Fruit fly (Drosophila melanogaster) whole organism, embryonic: ENCODE results near the gene CG12522.

ENCODE experiments used
- Ada2b ChIP-seq: fragments of 200-800 bp; sonication (Bioruptor generic); IDR thresholded peaks from 2 replicates; pipeline ENCODE4 v1.3.6; 2022; ENCODE audit warnings: missing biosample characterization, missing genetic modification characterization
- Adf1 ChIP-seq: fragments of 200-800 bp; sonication (Bioruptor generic); IDR thresholded peaks from 2 replicates; pipeline ENCODE4 v1.3.6; 2022; ENCODE audit warnings: missing biosample characterization, missing genetic modification characterization
- Aef1 ChIP-seq: fragments of 200-800 bp; sonication (Bioruptor generic); IDR thresholded peaks from 3 replicates; pipeline ENCODE4 v1.3.6; 2022; ENCODE audit warnings: missing biosample characterization, missing genetic modification characterization
- CG10267 ChIP-seq: fragments of 200-800 bp; sonication (Bioruptor generic); optimal IDR thresholded peaks from 2 replicates; lab custom pipeline; 2018; ENCODE audit warnings: missing biosample characterization, mild to moderate bottlenecking, missing genetic modification characterization, moderate library complexity
- CG10321 ChIP-seq: fragments of 200-800 bp; sonication (Bioruptor generic); IDR thresholded peaks from 2 replicates; pipeline ENCODE4 v1.3.6; 2022; ENCODE audit warnings: missing biosample characterization, missing genetic modification characterization
- CG10431 ChIP-seq: fragments of 200-800 bp; sonication (Bioruptor generic); optimal IDR thresholded peaks from 3 replicates; lab custom pipeline; 2018; ENCODE audit warnings: missing biosample characterization, mild to moderate bottlenecking, missing genetic modification characterization
- CG11456 ChIP-seq: fragments of 200-800 bp; sonication (Bioruptor generic); IDR thresholded peaks from 3 replicates; pipeline ENCODE4 v1.3.6; 2022; ENCODE audit warnings: missing biosample characterization, missing genetic modification characterization
- CG12071 ChIP-seq: fragments of 200-800 bp; sonication (Bioruptor generic); optimal IDR thresholded peaks from 3 replicates; lab custom pipeline; 2018; ENCODE audit warnings: missing biosample characterization, mild to moderate bottlenecking, missing genetic modification characterization
- CG13296 ChIP-seq: fragments of 200-800 bp; sonication (Bioruptor generic); optimal IDR thresholded peaks from 3 replicates; lab custom pipeline; 2018; ENCODE audit warnings: missing biosample characterization, mild to moderate bottlenecking, missing genetic modification characterization
- CG13775 ChIP-seq: fragments of 200-800 bp; sonication (Bioruptor generic); optimal IDR thresholded peaks from 3 replicates; lab custom pipeline; 2017; ENCODE audit warnings: missing biosample characterization, mild to moderate bottlenecking, missing genetic modification characterization
- CG14710 ChIP-seq: fragments of 200-800 bp; sonication (Bioruptor generic); optimal IDR thresholded peaks from 3 replicates; lab custom pipeline; 2019; ENCODE audit warnings: missing biosample characterization, mild to moderate bottlenecking, missing genetic modification characterization, moderate library complexity
- CG15269 ChIP-seq: fragments of 200-800 bp; sonication (Bioruptor generic); optimal IDR thresholded peaks from 2 replicates; lab custom pipeline; 2018; ENCODE audit warnings: missing biosample characterization, mild to moderate bottlenecking, missing genetic modification characterization, moderate library complexity
- CG17385 ChIP-seq: fragments of 200-800 bp; sonication (Bioruptor generic); optimal IDR thresholded peaks from 3 replicates; lab custom pipeline; 2018; ENCODE audit warnings: missing biosample characterization, mild to moderate bottlenecking, missing genetic modification characterization
- CG17802 ChIP-seq: fragments of 200-800 bp; sonication (Bioruptor generic); optimal IDR thresholded peaks from 2 replicates; lab custom pipeline; 2018; ENCODE audit warnings: missing biosample characterization, mild to moderate bottlenecking, missing genetic modification characterization, moderate library complexity
- CG18619 ChIP-seq: fragments of 200-800 bp; sonication (Bioruptor generic); optimal IDR thresholded peaks from 3 replicates; lab custom pipeline; 2017; ENCODE audit warnings: missing biosample characterization, mild to moderate bottlenecking, missing genetic modification characterization
- CG2889 ChIP-seq: fragments of 200-800 bp; sonication (Bioruptor generic); IDR thresholded peaks from 3 replicates; pipeline ENCODE4 v1.3.6; 2022; ENCODE audit warnings: missing biosample characterization, missing genetic modification characterization
- CG30431 ChIP-seq: fragments of 200-800 bp; sonication (Bioruptor generic); optimal IDR thresholded peaks from 2 replicates; lab custom pipeline; 2017; ENCODE audit warnings: missing biosample characterization, missing genetic modification characterization
- CG8478 ChIP-seq: fragments of >200 bp; optimal IDR thresholded peaks from 2 replicates; lab custom pipeline; 2018
- CG9817 ChIP-seq: fragments of 200-800 bp; sonication (Bioruptor generic); optimal IDR thresholded peaks from 2 replicates; lab custom pipeline; 2018; ENCODE audit warnings: missing biosample characterization, mild to moderate bottlenecking, missing genetic modification characterization, moderate library complexity
- CG9876 ChIP-seq: fragments of 200-800 bp; sonication (Bioruptor generic); optimal IDR thresholded peaks from 2 replicates; lab custom pipeline; 2016; ENCODE audit warnings: missing biosample characterization, missing genetic modification characterization
- CG9932 ChIP-seq: fragments of 200-800 bp; sonication (Bioruptor generic); IDR thresholded peaks from 2 replicates; pipeline ENCODE4 v1.3.6; 2022; ENCODE audit warnings: missing biosample characterization, missing genetic modification characterization
- Dll ChIP-seq: fragments of 200-800 bp; sonication (Bioruptor generic); IDR thresholded peaks from 4 replicates; pipeline ENCODE4 v1.3.6; 2022; ENCODE audit warnings: missing biosample characterization, missing genetic modification characterization; ENCODE audit not compliant: partially characterized antibody
- Hr39 ChIP-seq: fragments of >200 bp; optimal IDR thresholded peaks from 2 replicates; lab custom pipeline; 2017
- Max ChIP-seq: fragments of 200-800 bp; sonication (Bioruptor generic); optimal IDR thresholded peaks from 2 replicates; lab custom pipeline; 2016; ENCODE audit warnings: missing biosample characterization, mild to moderate bottlenecking, missing genetic modification characterization
- Myb ChIP-seq: fragments of 200-800 bp; sonication (Bioruptor generic); optimal IDR thresholded peaks from 2 replicates; lab custom pipeline; 2016; ENCODE audit warnings: missing biosample characterization, missing genetic modification characterization
- Nf-YA ChIP-seq: fragments of 200-800 bp; sonication (Bioruptor generic); IDR thresholded peaks from 2 replicates; pipeline ENCODE4 v1.3.6; 2022; ENCODE audit warnings: missing biosample characterization, missing genetic modification characterization
- Ravus ChIP-seq: fragments of 200-800 bp; sonication (Bioruptor generic); IDR thresholded peaks from 2 replicates; pipeline ENCODE4 v1.3.6; 2022; ENCODE audit warnings: missing biosample characterization, missing genetic modification characterization
- Sin3A ChIP-seq: fragments of >200 bp; optimal IDR thresholded peaks from 2 replicates; lab custom pipeline; 2018
- Six4 ChIP-seq: fragments of 200-800 bp; sonication (Bioruptor generic); optimal IDR thresholded peaks from 2 replicates; lab custom pipeline; 2016; ENCODE audit warnings: missing biosample characterization, missing genetic modification characterization
- Stat92E ChIP-seq, 3 experiments: fragments of >200 bp in 2 of 3; fragments of 200-800 bp in 1 of 3; sonication (Bioruptor generic) in 1 of 3; optimal IDR thresholded peaks; 2 replicates each; lab custom pipeline; 2017 to 2019; ENCODE audit warnings: missing biosample characterization in 3 of 3, missing genetic modification characterization in 3 of 3, mild to moderate bottlenecking in 1 of 3, moderate library complexity in 1 of 3
- cg ChIP-seq: fragments of 200-800 bp; sonication (Bioruptor generic); optimal IDR thresholded peaks from 3 replicates; lab custom pipeline; 2019; ENCODE audit warnings: missing biosample characterization, mild to moderate bottlenecking, missing genetic modification characterization, moderate library complexity
- chn ChIP-seq: fragments of 200-800 bp; sonication (Bioruptor generic); optimal IDR thresholded peaks from 2 replicates; lab custom pipeline; 2016; ENCODE audit warnings: missing biosample characterization, missing genetic modification characterization
- fd96Cb ChIP-seq: fragments of 200-800 bp; sonication (Bioruptor generic); optimal IDR thresholded peaks from 2 replicates; lab custom pipeline; 2018; ENCODE audit warnings: missing biosample characterization, mild to moderate bottlenecking, missing genetic modification characterization, moderate library complexity
- gce ChIP-seq: fragments of 200-800 bp; sonication (Bioruptor generic); IDR thresholded peaks from 3 replicates; pipeline ENCODE4 v1.3.6; 2022; ENCODE audit warnings: missing biosample characterization, missing genetic modification characterization
- gfzf ChIP-seq: fragments of 200-800 bp; sonication (Bioruptor generic); optimal IDR thresholded peaks from 2 replicates; lab custom pipeline; 2016; ENCODE audit warnings: missing biosample characterization, mild to moderate bottlenecking, missing genetic modification characterization, moderate library complexity
- ind ChIP-seq: fragments of 200-800 bp; sonication (Bioruptor generic); optimal IDR thresholded peaks from 3 replicates; lab custom pipeline; 2016; ENCODE audit warnings: missing biosample characterization, missing genetic modification characterization
- kni ChIP-seq: fragments of 200-800 bp; sonication (Bioruptor generic); optimal IDR thresholded peaks from 3 replicates; lab custom pipeline; 2017; ENCODE audit warnings: mild to moderate bottlenecking, missing biosample characterization, missing genetic modification reagents, missing genetic modification characterization
- knrl ChIP-seq: fragments of 200-800 bp; sonication (Bioruptor generic); IDR thresholded peaks from 3 replicates; pipeline ENCODE4 v1.3.6; 2022; ENCODE audit warnings: missing biosample characterization, missing genetic modification characterization; ENCODE audit not compliant: partially characterized antibody
- lov ChIP-seq, 2 experiments: fragments of 200-800 bp in 1 of 2; fragments of >200 bp in 1 of 2; sonication (Bioruptor generic) in 1 of 2; IDR thresholded peaks in 1 of 2; optimal IDR thresholded peaks in 1 of 2; 2 replicates in 1 of 2; 3 replicates in 1 of 2; pipeline versions ENCODE4 v1.3.6 to Lab custom; 2017 to 2022; ENCODE audit warnings: missing biosample characterization in 1 of 2, missing genetic modification characterization in 1 of 2
- org-1 ChIP-seq: fragments of 200-800 bp; sonication (Bioruptor generic); optimal IDR thresholded peaks from 2 replicates; lab custom pipeline; 2017; ENCODE audit warnings: missing biosample characterization, missing genetic modification characterization
- pfk ChIP-seq: fragments of 200-800 bp; sonication (Bioruptor generic); optimal IDR thresholded peaks from 2 replicates; lab custom pipeline; 2018; ENCODE audit warnings: missing biosample characterization, mild to moderate bottlenecking, missing genetic modification characterization, moderate library complexity
- pnt ChIP-seq: fragments of 200-800 bp; sonication (Bioruptor generic); optimal IDR thresholded peaks from 3 replicates; lab custom pipeline; 2016; ENCODE audit warnings: missing biosample characterization, missing genetic modification characterization
- pzg ChIP-seq: fragments of 200-800 bp; sonication (Bioruptor generic); optimal IDR thresholded peaks from 3 replicates; lab custom pipeline; 2018; ENCODE audit warnings: missing biosample characterization, mild to moderate bottlenecking, missing genetic modification characterization, moderate library complexity
- sens ChIP-seq: fragments of 200-800 bp; sonication (Bioruptor generic); peaks from one replicate; lab custom pipeline; 2016; ENCODE audit warnings: missing biosample characterization, missing genetic modification characterization
- slp2 ChIP-seq: fragments of 200-800 bp; sonication (Bioruptor generic); optimal IDR thresholded peaks from 2 replicates; lab custom pipeline; 2016; ENCODE audit warnings: missing biosample characterization, missing genetic modification characterization
- stwl ChIP-seq: fragments of 200-800 bp; sonication (Bioruptor generic); optimal IDR thresholded peaks from 3 replicates; lab custom pipeline; 2018; ENCODE audit warnings: missing biosample characterization, mild to moderate bottlenecking, missing genetic modification characterization, moderate library complexity
- tgo ChIP-seq: fragments of 200-800 bp; sonication (Bioruptor generic); IDR thresholded peaks from 3 replicates; pipeline ENCODE4 v1.3.6; 2022; ENCODE audit warnings: missing biosample characterization, missing genetic modification characterization
- tio ChIP-seq: fragments of 200-800 bp; sonication (Bioruptor generic); optimal IDR thresholded peaks from 2 replicates; lab custom pipeline; 2017; ENCODE audit warnings: missing biosample characterization, missing genetic modification characterization, inconsistent platforms
- ttk ChIP-seq: fragments of 200-800 bp; sonication (Bioruptor generic); IDR thresholded peaks from 2 replicates; pipeline ENCODE4 v2.1.2; 2022; ENCODE audit warnings: missing biosample characterization, missing genetic modification characterization
- wek ChIP-seq: fragments of 200-800 bp; sonication (Bioruptor generic); optimal IDR thresholded peaks from 3 replicates; lab custom pipeline; 2018; ENCODE audit warnings: missing biosample characterization, mild to moderate bottlenecking, missing genetic modification characterization, moderate library complexity
- zf30C ChIP-seq: fragments of 200-800 bp; sonication (Bioruptor generic); optimal IDR thresholded peaks from 3 replicates; lab custom pipeline; 2018; ENCODE audit warnings: missing biosample characterization, mild to moderate bottlenecking, missing genetic modification characterization

CG12522 gene

dm6 chr3L:11093046-11093520 lies 15.0 kb upstream of the CG12522 start, which contains the start of gene JIL-1 (continued):
- TF ChIP-seq CG13775 (peak; percentile 37), CG14710 (peak; percentile 58), CG9932 (peak; percentile 95), Adf1 (peak; percentile 55; the same call in 1 of the 2 replicates), knrl (peak; percentile 87), org-1 (GFP tag; lab: Kevin White, UChicago) (peak; percentile 15), pfk (GFP tag; lab: Kevin White, UChicago) (no peak), CG11456 (peak; percentile 84), fd96Cb (peak; percentile 40), CG10267 (peak; percentile 96), CG8478 (no peak), Ada2b (GFP tag; lab: Robert Waterston, UW) (peak; percentile 66), CG18619 (GFP tag; lab: Kevin White, UChicago) (peak; percentile 41), Stat92E (GFP tag; optimal IDR thresholded peaks at IDR 0.05; lab: Kevin White, UChicago) (peak in 1 of 3 experiments; percentile 43), CG10431 (GFP tag; lab: Kevin White, UChicago) (peak; percentile 4), CG30431 (no peak), kni (GFP tag; lab: Kevin White, UChicago) (no peak), Sin3A (lab: Kevin White, UChicago) (peak; percentile 47), ind (peak; percentile 64), CG2889 (GFP tag; lab: Robert Waterston, UW) (peak; percentile 63), gce (GFP tag; lab: Robert Waterston, UW) (no peak), CG15269 (peak; percentile 57), pzg (GFP tag; lab: Kevin White, UChicago) (peak; percentile 79), tio (GFP tag; lab: Kevin White, UChicago) (no peak), tgo (GFP tag; lab: Robert Waterston, UW) (peak; percentile 76), CG17802 (peak; percentile 36), Myb (GFP tag; lab: Kevin White, UChicago) (peak; percentile 31), stwl (peak; percentile 66), Aef1 (peak; percentile 47), slp2 (GFP tag; lab: Kevin White, UChicago) (peak; percentile 24), Max (GFP tag; lab: Kevin White, UChicago) (peak; percentile 67), Hr39 (lab: Kevin White, UChicago) (no peak), Ravus (GFP tag; lab: Robert Waterston, UW) (no peak), CG12071 (peak; percentile 14), Dll (GFP tag; lab: Robert Waterston, UW) (peak; percentile 85), Six4 (GFP tag; lab: Kevin White, UChicago) (no peak), gfzf (GFP tag; lab: Kevin White, UChicago) (no peak), Nf-YA (GFP tag; lab: Robert Waterston, UW) (peak; percentile 9; the same call in 1 of the 2 replicates), CG10321 (GFP tag; lab: Robert Waterston, UW) (no peak), wek (GFP tag; lab: Kevin White, UChicago) (no peak), lov (optimal IDR thresholded peaks at IDR 0.05; lab: Kevin White, UChicago) (no peak), lov (GFP tag; IDR thresholded peaks at IDR 0.05; lab: Robert Waterston, UW) (peak; percentile 61; the same call in 1 of the 3 replicates), ttk (GFP tag; lab: Robert Waterston, UW) (peak; percentile 37; the same call in 1 of the 2 replicates), CG9876 (GFP tag; lab: Kevin White, UChicago) (no peak), pnt (GFP tag; lab: Kevin White, UChicago) (no peak), CG13296 (peak; percentile 47), CG17385 (peak; percentile 44), sens (GFP tag; lab: Kevin White, UChicago) (peak; percentile 84), cg (GFP tag; lab: Kevin White, UChicago) (no peak), chn (peak; percentile 50), CG9817 (tag; lab: Kevin White, UChicago) (peak; percentile 60), zf30C (GFP tag; lab: Kevin White, UChicago) (no peak)
